Fruit fly (Drosophila melanogaster): ENCODE results near the gene Fhos.
A peak's percentile ranks its signal among the peaks of the same experiment; 100 is the strongest.

Fhos gene

DNA sequence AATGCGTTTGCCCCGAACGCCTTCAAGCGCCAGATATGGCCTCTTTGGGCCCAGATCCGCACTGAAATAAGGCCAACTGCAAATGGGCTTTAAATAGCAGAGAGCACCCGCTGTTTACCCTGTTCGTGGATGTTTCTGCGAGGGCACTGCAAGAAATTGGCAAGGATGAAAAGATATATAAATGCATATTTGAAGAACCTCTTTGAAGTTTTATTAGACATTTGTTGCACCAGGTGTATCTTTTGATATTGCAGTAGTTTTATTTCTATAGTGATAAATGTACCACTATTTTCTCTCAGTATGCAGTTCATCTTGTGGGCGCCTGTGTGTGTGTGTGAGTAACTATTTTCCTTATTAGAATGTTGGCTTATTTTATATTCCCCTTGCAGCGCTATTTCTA lies 60.1 kb downstream of the Fhos start (continued):
- TF ChIP-seq BtbVII (GFP tag; optimal IDR thresholded peaks at IDR 0.05) (no peak), CG11093 (GFP tag; IDR thresholded peaks at IDR 0.05) (peak; percentile 57; the same call in 1 of the 3 replicates), CG3407 (GFP tag; optimal IDR thresholded peaks at IDR 0.05) (no peak), vfl (GFP tag; optimal IDR thresholded peaks at IDR 0.05) (no peak), Dbx (GFP tag; IDR thresholded peaks at IDR 0.05) (peak; percentile 47; the same call in 1 of the 3 replicates), sqz (GFP tag; optimal IDR thresholded peaks at IDR 0.05) (no peak), zen2 (GFP tag; IDR thresholded peaks at IDR 0.05; ENCODE audit: partially characterized antibody) (no peak), CG11696 (GFP tag; IDR thresholded peaks at IDR 0.05) (0 out of 2 replicates have a peak, but pooled peaks have one; percentile 19), CkIIα-i1 (GFP tag; IDR thresholded peaks at IDR 0.05) (no peak), psq (GFP tag; optimal IDR thresholded peaks at IDR 0.05) (no peak), dmrt99B (tag; optimal IDR thresholded peaks at IDR 0.05) (peak; percentile 50), Hey (tag; optimal IDR thresholded peaks at IDR 0.05) (no peak), grn (GFP tag; optimal IDR thresholded peaks at IDR 0.05) (no peak), Neu2 (GFP tag; optimal IDR thresholded peaks at IDR 0.05; ENCODE audit: borderline replicate concordance) (no peak), Drgx (GFP tag; IDR thresholded peaks at IDR 0.05) (peak; percentile 85), Meics (GFP tag; optimal IDR thresholded peaks at IDR 0.05) (no peak), CG17186 (GFP tag; optimal IDR thresholded peaks at IDR 0.05) (no peak), CG32767 (GFP tag; IDR thresholded peaks at IDR 0.05) (peak; percentile 68), seq (GFP tag; IDR thresholded peaks at IDR 0.05) (peak; percentile 61), CG8478 (optimal IDR thresholded peaks at IDR 0.05) (no peak), CG17361 (GFP tag; IDR thresholded peaks at IDR 0.05) (no peak), CG10209 (GFP tag; optimal IDR thresholded peaks at IDR 0.05) (no peak), Tbp (GFP tag; optimal IDR thresholded peaks at IDR 0.05) (no peak), klu (GFP tag; IDR thresholded peaks at IDR 0.05) (no peak), fd3F (GFP tag; optimal IDR thresholded peaks at IDR 0.05) (no peak), B-H2 (GFP tag; optimal IDR thresholded peaks at IDR 0.05) (no peak), CG32772 (GFP tag; IDR thresholded peaks at IDR 0.05) (peak; percentile 75), MESR4 (GFP tag; optimal IDR thresholded peaks at IDR 0.05) (no peak), CG6683 (GFP tag; optimal IDR thresholded peaks at IDR 0.05) (no peak), yki (optimal IDR thresholded peaks at IDR 0.05) (no peak), row (GFP tag; IDR thresholded peaks at IDR 0.05) (peak; percentile 76), Ets65A (GFP tag) (peak; percentile 94), CG18262 (tag; optimal IDR thresholded peaks at IDR 0.05) (no peak), CG17802 (tag; optimal IDR thresholded peaks at IDR 0.05) (no peak), CG4617 (GFP tag; optimal IDR thresholded peaks at IDR 0.05; ENCODE audit: borderline replicate concordance) (no peak), CG1603 (tag; optimal IDR thresholded peaks at IDR 0.05) (no peak), Vsx1 (GFP tag; optimal IDR thresholded peaks at IDR 0.05) (no peak), CG2875 (GFP tag; optimal IDR thresholded peaks at IDR 0.05) (no peak), ken (GFP tag; IDR thresholded peaks at IDR 0.05) (peak; percentile 53; the same call in 1 of the 3 replicates), CG11398 (GFP tag; optimal IDR thresholded peaks at IDR 0.05) (no peak), Doc2 (GFP tag; IDR thresholded peaks at IDR 0.05) (no peak), CG18476 (GFP tag; optimal IDR thresholded peaks at IDR 0.05) (no peak), Side (GFP tag; optimal IDR thresholded peaks at IDR 0.05) (no peak), Sox102F (GFP tag; optimal IDR thresholded peaks at IDR 0.05) (peak; percentile 36), Dek (tag; optimal IDR thresholded peaks at IDR 0.05) (no peak), caup (GFP tag; optimal IDR thresholded peaks at IDR 0.05; ENCODE audit: severe bottlenecking) (no peak), nau (GFP tag; optimal IDR thresholded peaks at IDR 0.05) (no peak)

Measured in whole organism, embryonic.